Worm (Caenorhabditis elegans): ENCODE results near the gene rcan-1.

rcan-1 gene

ce11 chrIII:5677790-5678189 is 6.1 kb downstream of the rcan-1 start, which contains the start of gene F54E7.9:
TSS of gene F54E7.9 (minus strand) at chrIII:5677890.
- TF ChIP-seq nhr-77 (tag; optimal IDR thresholded peaks at IDR 0.05) (no peak), elt-3 (tag; optimal IDR thresholded peaks at IDR 0.05) (no peak), unc-39 (tag; optimal IDR thresholded peaks at IDR 0.05) (no peak), lin-39 (tag; optimal IDR thresholded peaks at IDR 0.05) (no peak)

ce11 chrIII:5675384-5675984 is 8.4 kb downstream of the rcan-1 start:
- TF ChIP-seq lin-13 (GFP tag; optimal IDR thresholded peaks at IDR 0.05) (no peak), lin-11 (tag; optimal IDR thresholded peaks at IDR 0.05) (no peak), nhr-129 (tag; optimal IDR thresholded peaks at IDR 0.05) (no peak), elt-1 (tag; optimal IDR thresholded peaks at IDR 0.05) (no peak), dmd-4 (tag; optimal IDR thresholded peaks at IDR 0.05) (no peak), mdl-1 (tag; optimal IDR thresholded peaks at IDR 0.05) (no peak), ama-1 (optimal IDR thresholded peaks at IDR 0.05) (no peak), ZK546.5 (tag; optimal IDR thresholded peaks at IDR 0.05) (no peak), skn-1 (tag; optimal IDR thresholded peaks at IDR 0.05) (no peak), nhr-77 (tag; optimal IDR thresholded peaks at IDR 0.05) (no peak), nhr-6 (tag; optimal IDR thresholded peaks at IDR 0.05) (no peak), blmp-1 (tag; optimal IDR thresholded peaks at IDR 0.05; ENCODE audit: insufficient read depth) (no peak), nhr-11 (tag; optimal IDR thresholded peaks at IDR 0.05) (no peak), lsy-2 (tag; optimal IDR thresholded peaks at IDR 0.05) (no peak)

ce11 chrIII:5674196-5674595 is 9.7 kb downstream of the rcan-1 start:
- TF ChIP-seq blmp-1 (tag; optimal IDR thresholded peaks at IDR 0.05; ENCODE audit: insufficient read depth), result no peak
- no peak for TF ChIP-seq nhr-21 (tag; optimal IDR thresholded peaks at IDR 0.05)
- TF ChIP-seq nhr-129 (tag; optimal IDR thresholded peaks at IDR 0.05), result no peak
- TF ChIP-seq ztf-1 (GFP tag; conservative IDR thresholded peaks at IDR 0.05), result no peak
- TF ChIP-seq unc-55 (GFP tag; optimal IDR thresholded peaks at IDR 0.05), result no peak
- TF ChIP-seq ZK546.5 (tag; optimal IDR thresholded peaks at IDR 0.05), result no peak
- TF ChIP-seq sma-3 (GFP tag; optimal IDR thresholded peaks at IDR 0.05), result no peak
- TF ChIP-seq R02D3.7 (tag; optimal IDR thresholded peaks at IDR 0.05), result no peak
- TF ChIP-seq ceh-82 (tag; optimal IDR thresholded peaks at IDR 0.05), result no peak
- no peak for TF ChIP-seq sem-4 (tag; optimal IDR thresholded peaks at IDR 0.05)
- no peak for TF ChIP-seq mab-5 (tag; optimal IDR thresholded peaks at IDR 0.05)
- TF ChIP-seq nhr-25 (tag; optimal IDR thresholded peaks at IDR 0.05), result no peak
- TF ChIP-seq snpc-4 (tag; optimal IDR thresholded peaks at IDR 0.05), result no peak
- TF ChIP-seq elt-1 (tag; optimal IDR thresholded peaks at IDR 0.05), result no peak
- TF ChIP-seq lin-39 (tag; optimal IDR thresholded peaks at IDR 0.05), result no peak
- TF ChIP-seq gmeb-1 (tag; optimal IDR thresholded peaks at IDR 0.05), result no peak

- peak; percentile 32 for TF ChIP-seq crh-2 (tag; optimal IDR thresholded peaks at IDR 0.05)
- TF ChIP-seq C34F6.9 (tag; optimal IDR thresholded peaks at IDR 0.05), result peak; percentile 34
- TF ChIP-seq nhr-25 (tag; optimal IDR thresholded peaks at IDR 0.05), result peak; percentile 31
- TF ChIP-seq F13H6.1 (tag; optimal IDR thresholded peaks at IDR 0.05), result peak; percentile 5
- peak; percentile 49 for TF ChIP-seq fos-1 (tag; optimal IDR thresholded peaks at IDR 0.05)
- no peak for TF ChIP-seq mbf-1 (tag; optimal IDR thresholded peaks at IDR 0.05)
- TF ChIP-seq nhr-129 (tag; optimal IDR thresholded peaks at IDR 0.05), result peak; percentile 15
- no peak for TF ChIP-seq egl-27 (tag; optimal IDR thresholded peaks at IDR 0.05)
- TF ChIP-seq elt-1 (tag; optimal IDR thresholded peaks at IDR 0.05), result no peak
- peak; percentile 65 for TF ChIP-seq ceh-16 (tag; optimal IDR thresholded peaks at IDR 0.05)
Observed at ce11 chrIII:5667952-5668489, 15.9 kb downstream of the rcan-1 start.

- no peak for TF ChIP-seq sma-3 (GFP tag; optimal IDR thresholded peaks at IDR 0.05)
- no peak for TF ChIP-seq ztf-1 (GFP tag; conservative IDR thresholded peaks at IDR 0.05)
- no peak for TF ChIP-seq unc-39 (tag; optimal IDR thresholded peaks at IDR 0.05)
- TF ChIP-seq nhr-12 (tag; optimal IDR thresholded peaks at IDR 0.05), result no peak
- TF ChIP-seq dmd-4 (tag; optimal IDR thresholded peaks at IDR 0.05), result no peak
- no peak for TF ChIP-seq Y55F3AM.14 (GFP tag; optimal IDR thresholded peaks at IDR 0.05)
- no peak for TF ChIP-seq unc-62 (GFP tag; optimal IDR thresholded peaks at IDR 0.05)
- no peak for TF ChIP-seq nhr-25 (tag; optimal IDR thresholded peaks at IDR 0.05)
- TF ChIP-seq nhr-10 (tag; optimal IDR thresholded peaks at IDR 0.05), result no peak
- no peak for TF ChIP-seq mab-5 (tag; optimal IDR thresholded peaks at IDR 0.05)
- TF ChIP-seq mdl-1 (tag; optimal IDR thresholded peaks at IDR 0.05), result no peak
- no peak for TF ChIP-seq ztf-4 (tag; optimal IDR thresholded peaks at IDR 0.05)
- no peak for TF ChIP-seq ceh-16 (tag; optimal IDR thresholded peaks at IDR 0.05)
- TF ChIP-seq ceh-82 (tag; optimal IDR thresholded peaks at IDR 0.05), result no peak
- no peak for TF ChIP-seq nhr-6 (tag; optimal IDR thresholded peaks at IDR 0.05)
- no peak for TF ChIP-seq lin-39 (tag; optimal IDR thresholded peaks at IDR 0.05)
- no peak for TF ChIP-seq C34F6.9 (tag; optimal IDR thresholded peaks at IDR 0.05)
Observed at ce11 chrIII:5665710-5666109, 18.2 kb downstream of the rcan-1 start.

Measured in whole organism, L2 larva.